Fruit fly (Drosophila melanogaster) whole organism, adult: ENCODE data around the gene Frl.

Experiments
- CG11617 ChIP-seq: fragments of 200-800 bp; sonication (Bioruptor generic); optimal IDR thresholded peaks from 2 replicates; lab custom pipeline; 2017; ENCODE audit warnings: mild to moderate bottlenecking, missing biosample characterization, missing genetic modification reagents, missing genetic modification characterization
- CG12768 ChIP-seq: fragments of 200-800 bp; sonication (Bioruptor generic); optimal IDR thresholded peaks from 2 replicates; lab custom pipeline; 2017; ENCODE audit warnings: missing biosample characterization, missing genetic modification characterization, mild to moderate bottlenecking, moderate library complexity, missing genetic modification reagents
- CG14711 ChIP-seq: fragments of 200-800 bp; sonication (Bioruptor generic); optimal IDR thresholded peaks from 2 replicates; lab custom pipeline; 2018; ENCODE audit warnings: missing biosample characterization, mild to moderate bottlenecking, missing genetic modification characterization, moderate library complexity
- CG1620 ChIP-seq: fragments of 200-800 bp; sonication (Bioruptor generic); optimal IDR thresholded peaks from 2 replicates; lab custom pipeline; 2016; ENCODE audit warnings: missing biosample characterization, missing genetic modification characterization
- CG33017 ChIP-seq: fragments of 200-800 bp; sonication (Bioruptor generic); optimal IDR thresholded peaks from 2 replicates; lab custom pipeline; 2018; ENCODE audit warnings: missing biosample characterization, mild to moderate bottlenecking, missing genetic modification characterization, moderate library complexity
- CG5204 ChIP-seq: fragments of 200-800 bp; sonication (Bioruptor generic); optimal IDR thresholded peaks from 2 replicates; lab custom pipeline; 2016; ENCODE audit warnings: missing biosample characterization, missing genetic modification characterization
- CG7045 ChIP-seq: fragments of 200-800 bp; sonication (Bioruptor generic); optimal IDR thresholded peaks from 2 replicates; lab custom pipeline; 2017; ENCODE audit warnings: missing biosample characterization, mild to moderate bottlenecking, missing genetic modification characterization
- CG7101 ChIP-seq: fragments of 200-800 bp; sonication (Bioruptor generic); optimal IDR thresholded peaks from 2 replicates; lab custom pipeline; 2018; ENCODE audit warnings: missing biosample characterization, mild to moderate bottlenecking, missing genetic modification characterization, moderate library complexity
- Clk ChIP-seq: fragments of 200-800 bp; sonication (Bioruptor generic); optimal IDR thresholded peaks from 2 replicates; lab custom pipeline; 2017; ENCODE audit warnings: missing biosample characterization, missing genetic modification characterization
- Crg-1 ChIP-seq: fragments of 200-800 bp; sonication (Bioruptor generic); optimal IDR thresholded peaks from 2 replicates; lab custom pipeline; 2016; ENCODE audit warnings: missing biosample characterization, missing genetic modification characterization
- Hr96 ChIP-seq: fragments of 200-800 bp; sonication (Bioruptor generic); optimal IDR thresholded peaks from 2 replicates; lab custom pipeline; 2016; ENCODE audit warnings: missing biosample characterization, missing genetic modification characterization
- Mnt ChIP-seq: fragments of 200-800 bp; sonication (Bioruptor generic); optimal IDR thresholded peaks from 2 replicates; lab custom pipeline; 2016; ENCODE audit warnings: missing biosample characterization, mild to moderate bottlenecking, missing genetic modification characterization
- bab1 ChIP-seq: fragments of 200-800 bp; sonication (Bioruptor generic); optimal IDR thresholded peaks from 3 replicates; lab custom pipeline; 2019; ENCODE audit warnings: missing biosample characterization, mild to moderate bottlenecking, missing genetic modification characterization, moderate library complexity
- cic ChIP-seq: fragments of 200-800 bp; sonication (Bioruptor generic); optimal IDR thresholded peaks from 2 replicates; lab custom pipeline; 2017; ENCODE audit warnings: missing biosample characterization, mild to moderate bottlenecking, missing genetic modification characterization, moderate library complexity
- cnc ChIP-seq, 2 experiments: fragments of >200 bp; optimal IDR thresholded peaks; 2 replicates each; lab custom pipeline; 2017
- kay ChIP-seq: fragments of 200-800 bp; sonication (Bioruptor generic); peaks from one replicate; lab custom pipeline; 2016; ENCODE audit warnings: missing biosample characterization, missing genetic modification characterization, borderline replicate concordance
- ovo ChIP-seq: fragments of 200-800 bp; sonication (Bioruptor generic); optimal IDR thresholded peaks from 2 replicates; lab custom pipeline; 2016; ENCODE audit warnings: missing biosample characterization, missing genetic modification characterization
- pad ChIP-seq: fragments of 200-800 bp; sonication (Bioruptor generic); optimal IDR thresholded peaks from 3 replicates; lab custom pipeline; 2017; ENCODE audit warnings: missing biosample characterization, missing genetic modification characterization, mild to moderate bottlenecking, moderate library complexity, missing genetic modification reagents
- tj ChIP-seq: fragments of 200-800 bp; sonication (Bioruptor generic); optimal IDR thresholded peaks from 3 replicates; lab custom pipeline; 2017; ENCODE audit warnings: missing biosample characterization, mild to moderate bottlenecking, missing genetic modification characterization, moderate library complexity
- toe ChIP-seq: fragments of 200-800 bp; sonication (Bioruptor generic); optimal IDR thresholded peaks from 2 replicates; lab custom pipeline; 2016; ENCODE audit warnings: missing biosample characterization, missing genetic modification characterization

Frl gene

DNA sequence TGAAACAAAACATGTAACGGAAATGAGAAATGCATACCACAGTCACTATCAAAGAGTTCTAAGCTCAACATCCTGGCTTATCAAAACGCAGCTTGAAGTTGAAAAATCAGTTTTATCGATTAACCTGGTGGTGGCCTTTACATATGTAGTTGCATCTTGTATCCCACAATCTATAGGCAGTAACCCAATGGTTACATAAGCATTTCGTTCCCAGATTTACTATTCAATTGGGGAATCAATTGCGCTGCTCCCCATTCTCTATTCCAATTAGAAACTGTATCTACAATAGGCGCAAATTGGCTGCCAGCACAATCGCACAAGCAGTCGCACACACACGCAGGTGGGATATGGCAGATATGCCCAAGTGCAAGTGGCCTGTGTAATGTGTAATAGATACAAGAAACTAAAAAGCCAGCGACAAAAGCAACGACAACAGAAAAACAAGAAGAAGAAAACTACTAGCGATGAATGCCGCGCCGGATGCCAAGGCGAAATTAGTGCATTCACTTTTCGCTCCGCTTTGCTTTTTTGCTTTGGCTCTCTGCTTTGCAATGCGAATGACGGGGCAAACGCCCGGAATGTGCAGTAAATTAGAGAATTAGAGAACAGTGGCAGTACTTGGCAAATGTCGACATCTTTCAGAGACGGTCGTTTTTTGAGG is 47.3 kb upstream of the Frl start:
- TF ChIP-seq CG7101: peak; percentile 32
- no peak for TF ChIP-seq CG7045 (GFP tag; lab: Kevin White, UChicago)
- TF ChIP-seq tj (GFP tag; lab: Kevin White, UChicago): peak; percentile 55
- TF ChIP-seq pad (GFP tag; lab: Kevin White, UChicago): no peak
- TF ChIP-seq cic (GFP tag; lab: Kevin White, UChicago): peak; percentile 79
- TF ChIP-seq Mnt: peak; percentile 57
- TF ChIP-seq kay: peak; percentile 89
- no peak for TF ChIP-seq Hr96
- TF ChIP-seq CG33017 (tag; lab: Kevin White, UChicago): peak; percentile 18
- peak; percentile 36 for TF ChIP-seq CG12768 (GFP tag; lab: Kevin White, UChicago)
- TF ChIP-seq CG1620 (GFP tag; lab: Kevin White, UChicago): no peak

DNA sequence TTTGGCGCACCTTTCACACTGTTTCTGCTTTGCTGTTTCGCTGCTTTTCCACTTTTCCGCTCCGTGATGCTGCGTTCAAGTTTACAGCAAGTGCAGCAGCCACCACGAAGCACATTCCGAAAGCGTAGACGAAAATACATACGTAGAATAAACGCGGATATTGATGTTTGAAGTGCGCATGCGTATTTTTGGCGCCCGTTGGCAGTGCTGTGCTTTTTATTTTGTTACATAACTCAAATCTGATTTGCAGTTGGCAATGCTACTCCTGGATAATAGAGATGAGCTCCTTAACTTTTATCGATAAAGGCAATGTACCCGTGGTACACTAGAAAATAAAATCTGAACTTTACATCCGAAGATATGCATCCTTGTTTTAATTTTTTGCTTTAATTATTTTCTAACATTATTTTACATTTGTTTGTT is 46.3 kb upstream of the Frl start:
- TF ChIP-seq CG1620 (GFP tag; lab: Kevin White, UChicago): no peak
- TF ChIP-seq cic (GFP tag; lab: Kevin White, UChicago): peak; percentile 88
- TF ChIP-seq ovo (GFP tag; lab: Kevin White, UChicago): peak; percentile 21
- peak; percentile 17 for TF ChIP-seq CG7045 (GFP tag; lab: Kevin White, UChicago)
- no peak for TF ChIP-seq toe (GFP tag; lab: Kevin White, UChicago)
- TF ChIP-seq CG33017 (tag; lab: Kevin White, UChicago): no peak
- TF ChIP-seq Hr96: no peak
- TF ChIP-seq CG11617 (GFP tag; lab: Kevin White, UChicago): peak; percentile 14
- TF ChIP-seq cnc (optimal IDR thresholded peaks at IDR 0.05; lab: Kevin White, UChicago): no peak
- TF ChIP-seq kay: no peak
- peak; percentile 16 for TF ChIP-seq Clk
- TF ChIP-seq pad (GFP tag; lab: Kevin White, UChicago): peak; percentile 4
- peak; percentile 66 for TF ChIP-seq CG12768 (GFP tag; lab: Kevin White, UChicago)
- peak; percentile 21 for TF ChIP-seq CG14711 (tag; lab: Kevin White, UChicago)
- TF ChIP-seq bab1 (GFP tag; lab: Kevin White, UChicago): peak; percentile 22
- TF ChIP-seq Mnt: peak; percentile 47
- peak; percentile 23 for TF ChIP-seq CG7101
- TF ChIP-seq tj (GFP tag; lab: Kevin White, UChicago): no peak
- no peak for TF ChIP-seq Crg-1 (GFP tag; lab: Kevin White, UChicago)
- no peak for TF ChIP-seq CG5204 (GFP tag; lab: Kevin White, UChicago)

DNA sequence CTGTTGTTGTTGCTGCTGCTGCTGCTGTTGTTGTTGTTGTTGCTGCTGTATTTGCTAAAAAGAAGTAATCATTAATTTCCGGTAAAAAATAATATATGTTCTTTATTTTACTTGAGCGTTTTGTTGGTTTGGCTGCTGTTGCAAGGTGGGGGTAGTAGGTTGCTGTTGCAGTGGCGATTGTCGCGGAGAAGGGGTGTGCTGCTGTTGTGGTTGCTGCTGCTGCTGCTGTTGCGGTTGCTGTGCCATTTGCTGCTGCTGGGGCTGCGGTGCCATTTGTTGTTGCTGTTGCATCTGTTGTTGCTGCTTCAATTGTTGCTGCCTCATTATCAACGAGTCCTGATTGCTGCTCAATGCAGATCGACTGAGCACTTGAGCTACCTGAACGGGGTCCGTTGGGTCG is 27.3 kb upstream of the Frl start:
- no peak for TF ChIP-seq toe (GFP tag; lab: Kevin White, UChicago)
- no peak for TF ChIP-seq ovo (GFP tag; lab: Kevin White, UChicago)
- no peak for TF ChIP-seq CG7101
- TF ChIP-seq CG33017 (tag; lab: Kevin White, UChicago): no peak
- TF ChIP-seq bab1 (GFP tag; lab: Kevin White, UChicago): no peak
- no peak for TF ChIP-seq CG7045 (GFP tag; lab: Kevin White, UChicago)
- TF ChIP-seq Crg-1 (GFP tag; lab: Kevin White, UChicago): no peak
- TF ChIP-seq Hr96: no peak
- TF ChIP-seq cnc (optimal IDR thresholded peaks at IDR 0.05; lab: Kevin White, UChicago): no peak
- no peak for TF ChIP-seq tj (GFP tag; lab: Kevin White, UChicago)

DNA sequence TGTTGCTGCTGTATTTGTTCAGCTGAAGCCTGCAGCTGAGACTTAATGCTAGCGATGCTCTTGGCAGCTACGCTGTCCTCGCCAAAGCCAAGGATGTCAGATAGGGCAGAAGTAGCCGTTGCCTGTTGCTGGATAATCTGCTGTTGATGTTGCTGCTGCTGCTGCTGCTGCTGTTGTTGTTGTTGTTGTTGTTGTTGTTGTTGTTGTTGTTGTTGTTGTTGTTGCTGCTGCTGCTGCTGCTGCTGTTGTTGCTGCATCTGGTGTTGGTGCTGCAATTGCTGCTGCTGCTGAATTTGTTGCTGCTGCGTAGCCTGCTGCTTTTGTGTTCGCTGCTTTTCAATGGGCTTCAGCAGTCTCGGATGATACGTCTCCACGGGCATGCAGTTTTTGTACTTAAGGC is 25.5 kb upstream of the Frl start:
- TF ChIP-seq bab1 (GFP tag; lab: Kevin White, UChicago) (no peak), Hr96 (no peak), CG11617 (GFP tag; lab: Kevin White, UChicago) (no peak), CG5204 (GFP tag; lab: Kevin White, UChicago) (no peak), CG12768 (GFP tag; lab: Kevin White, UChicago) (no peak), CG7045 (GFP tag; lab: Kevin White, UChicago) (no peak), CG33017 (tag; lab: Kevin White, UChicago) (no peak), kay (no peak), CG7101 (no peak), tj (GFP tag; lab: Kevin White, UChicago) (no peak), CG1620 (GFP tag; lab: Kevin White, UChicago) (no peak), cic (GFP tag; lab: Kevin White, UChicago) (no peak)

DNA sequence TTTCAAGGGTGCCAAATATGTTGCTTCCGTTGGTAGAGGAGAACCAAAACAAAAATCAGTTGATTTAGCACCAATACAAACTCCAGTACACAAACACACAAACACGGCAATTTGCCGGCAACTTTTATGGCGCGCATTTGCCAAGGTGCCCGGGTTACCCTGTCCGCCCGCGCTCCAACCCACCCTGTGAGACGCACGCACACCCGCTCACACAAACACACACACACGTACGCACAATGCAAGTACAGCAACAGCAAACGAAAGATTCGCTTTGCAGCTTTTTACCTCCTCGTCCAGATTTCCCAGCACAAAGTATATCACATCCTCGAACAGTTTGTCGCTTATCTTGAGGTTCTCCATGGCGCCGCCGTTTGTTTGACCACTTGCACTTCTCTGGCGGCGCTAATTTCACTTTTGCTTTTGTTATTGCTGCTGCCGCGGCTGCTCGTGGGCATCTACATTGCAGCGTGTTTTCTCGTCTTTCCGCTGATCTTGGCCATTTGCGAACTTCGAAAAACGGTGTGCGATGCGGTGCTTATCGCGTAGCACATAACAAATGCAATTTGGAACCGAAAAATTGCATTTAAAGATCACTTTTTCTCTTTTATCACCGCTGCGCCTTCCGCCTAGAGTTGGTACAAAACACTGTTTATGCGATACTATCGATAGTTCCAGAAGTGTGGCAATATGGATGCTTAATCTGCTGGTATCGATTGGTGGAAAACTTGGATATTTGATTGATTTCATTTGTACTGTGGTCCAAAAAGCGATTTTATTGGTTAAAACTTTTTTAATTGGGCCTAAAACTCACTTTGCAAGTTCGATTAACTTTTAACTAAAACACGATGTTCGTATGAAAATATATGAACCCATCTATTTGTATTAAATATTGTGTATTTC is 24.3 kb upstream of the Frl start, which contains the start of gene Ptip:
TSS of gene Ptip (minus strand) at position 637 of the 900 bp plus-strand sequence.
- TF ChIP-seq CG5204 (GFP tag; lab: Kevin White, UChicago) (no peak), CG12768 (GFP tag; lab: Kevin White, UChicago) (peak; percentile 20), CG7101 (peak; percentile 32), Hr96 (no peak), tj (GFP tag; lab: Kevin White, UChicago) (peak; percentile 27), CG33017 (tag; lab: Kevin White, UChicago) (no peak), CG11617 (GFP tag; lab: Kevin White, UChicago) (no peak), CG1620 (GFP tag; lab: Kevin White, UChicago) (peak; percentile 12), ovo (GFP tag; lab: Kevin White, UChicago) (no peak), Clk (no peak), toe (GFP tag; lab: Kevin White, UChicago) (no peak), Mnt (peak; percentile 72), Crg-1 (GFP tag; lab: Kevin White, UChicago) (peak; percentile 37), CG14711 (tag; lab: Kevin White, UChicago) (peak; percentile 48), bab1 (GFP tag; lab: Kevin White, UChicago) (peak; percentile 52), cic (GFP tag; lab: Kevin White, UChicago) (peak; percentile 30), kay (no peak), cnc (optimal IDR thresholded peaks at IDR 0.05; lab: Kevin White, UChicago) (no peak)
